Fruit fly (Drosophila melanogaster) whole organism, adult: ENCODE measurements around the gene CkIIalpha-i3.

Experiments
- CG11617 ChIP-seq: fragments of 200-800 bp; sonication (Bioruptor generic); optimal IDR thresholded peaks from 2 replicates; lab custom pipeline; 2017; ENCODE audit warnings: mild to moderate bottlenecking, missing biosample characterization, missing genetic modification reagents, missing genetic modification characterization
- CG12768 ChIP-seq: fragments of 200-800 bp; sonication (Bioruptor generic); optimal IDR thresholded peaks from 2 replicates; lab custom pipeline; 2017; ENCODE audit warnings: missing biosample characterization, missing genetic modification characterization, mild to moderate bottlenecking, moderate library complexity, missing genetic modification reagents
- CG14711 ChIP-seq: fragments of 200-800 bp; sonication (Bioruptor generic); optimal IDR thresholded peaks from 2 replicates; lab custom pipeline; 2018; ENCODE audit warnings: missing biosample characterization, mild to moderate bottlenecking, missing genetic modification characterization, moderate library complexity
- CG1620 ChIP-seq: fragments of 200-800 bp; sonication (Bioruptor generic); optimal IDR thresholded peaks from 2 replicates; lab custom pipeline; 2016; ENCODE audit warnings: missing biosample characterization, missing genetic modification characterization
- CG33017 ChIP-seq: fragments of 200-800 bp; sonication (Bioruptor generic); optimal IDR thresholded peaks from 2 replicates; lab custom pipeline; 2018; ENCODE audit warnings: missing biosample characterization, mild to moderate bottlenecking, missing genetic modification characterization, moderate library complexity
- CG5204 ChIP-seq: fragments of 200-800 bp; sonication (Bioruptor generic); optimal IDR thresholded peaks from 2 replicates; lab custom pipeline; 2016; ENCODE audit warnings: missing biosample characterization, missing genetic modification characterization
- CG7045 ChIP-seq: fragments of 200-800 bp; sonication (Bioruptor generic); optimal IDR thresholded peaks from 2 replicates; lab custom pipeline; 2017; ENCODE audit warnings: missing biosample characterization, mild to moderate bottlenecking, missing genetic modification characterization
- CG7101 ChIP-seq: fragments of 200-800 bp; sonication (Bioruptor generic); optimal IDR thresholded peaks from 2 replicates; lab custom pipeline; 2018; ENCODE audit warnings: missing biosample characterization, mild to moderate bottlenecking, missing genetic modification characterization, moderate library complexity
- Clk ChIP-seq: fragments of 200-800 bp; sonication (Bioruptor generic); optimal IDR thresholded peaks from 2 replicates; lab custom pipeline; 2017; ENCODE audit warnings: missing biosample characterization, missing genetic modification characterization
- Crg-1 ChIP-seq: fragments of 200-800 bp; sonication (Bioruptor generic); optimal IDR thresholded peaks from 2 replicates; lab custom pipeline; 2016; ENCODE audit warnings: missing biosample characterization, missing genetic modification characterization
- Hr96 ChIP-seq: fragments of 200-800 bp; sonication (Bioruptor generic); optimal IDR thresholded peaks from 2 replicates; lab custom pipeline; 2016; ENCODE audit warnings: missing biosample characterization, missing genetic modification characterization
- Mnt ChIP-seq: fragments of 200-800 bp; sonication (Bioruptor generic); optimal IDR thresholded peaks from 2 replicates; lab custom pipeline; 2016; ENCODE audit warnings: missing biosample characterization, mild to moderate bottlenecking, missing genetic modification characterization
- bab1 ChIP-seq: fragments of 200-800 bp; sonication (Bioruptor generic); optimal IDR thresholded peaks from 3 replicates; lab custom pipeline; 2019; ENCODE audit warnings: missing biosample characterization, mild to moderate bottlenecking, missing genetic modification characterization, moderate library complexity
- cic ChIP-seq: fragments of 200-800 bp; sonication (Bioruptor generic); optimal IDR thresholded peaks from 2 replicates; lab custom pipeline; 2017; ENCODE audit warnings: missing biosample characterization, mild to moderate bottlenecking, missing genetic modification characterization, moderate library complexity
- cnc ChIP-seq, 2 experiments: fragments of >200 bp; optimal IDR thresholded peaks; 2 replicates each; lab custom pipeline; 2017
- kay ChIP-seq: fragments of 200-800 bp; sonication (Bioruptor generic); peaks from one replicate; lab custom pipeline; 2016; ENCODE audit warnings: missing biosample characterization, missing genetic modification characterization, borderline replicate concordance
- ovo ChIP-seq: fragments of 200-800 bp; sonication (Bioruptor generic); optimal IDR thresholded peaks from 2 replicates; lab custom pipeline; 2016; ENCODE audit warnings: missing biosample characterization, missing genetic modification characterization
- pad ChIP-seq: fragments of 200-800 bp; sonication (Bioruptor generic); optimal IDR thresholded peaks from 3 replicates; lab custom pipeline; 2017; ENCODE audit warnings: missing biosample characterization, missing genetic modification characterization, mild to moderate bottlenecking, moderate library complexity, missing genetic modification reagents
- tj ChIP-seq: fragments of 200-800 bp; sonication (Bioruptor generic); optimal IDR thresholded peaks from 3 replicates; lab custom pipeline; 2017; ENCODE audit warnings: missing biosample characterization, mild to moderate bottlenecking, missing genetic modification characterization, moderate library complexity
- toe ChIP-seq: fragments of 200-800 bp; sonication (Bioruptor generic); optimal IDR thresholded peaks from 2 replicates; lab custom pipeline; 2016; ENCODE audit warnings: missing biosample characterization, missing genetic modification characterization

CkIIalpha-i3 gene

dm6 chr3L:741687-742086 is 31.3 kb upstream of the CkIIalpha-i3 start:
- TF ChIP-seq CG12768 (GFP tag; lab: Kevin White, UChicago) = no peak
- TF ChIP-seq CG11617 (GFP tag; lab: Kevin White, UChicago) = no peak
- no peak for TF ChIP-seq toe (GFP tag; lab: Kevin White, UChicago)
- TF ChIP-seq kay (GFP tag; lab: Kevin White, UChicago) = no peak
- TF ChIP-seq Crg-1 (GFP tag; lab: Kevin White, UChicago) = no peak
- no peak for TF ChIP-seq CG5204
- no peak for TF ChIP-seq tj
- no peak for TF ChIP-seq Clk (GFP tag; lab: Kevin White, UChicago)

dm6 chr3L:739357-740130 is 29.1 kb upstream of the CkIIalpha-i3 start:
- TF ChIP-seq Hr96 (GFP tag; lab: Kevin White, UChicago) (no peak), CG7045 (GFP tag; lab: Kevin White, UChicago) (no peak), CG14711 (peak; percentile 3)

- peak; percentile 93 for TF ChIP-seq Clk (GFP tag; lab: Kevin White, UChicago)
- TF ChIP-seq CG12768 (GFP tag; lab: Kevin White, UChicago) = peak; percentile 96
- peak; percentile 97 for TF ChIP-seq CG33017 (tag; lab: Kevin White, UChicago)
- TF ChIP-seq pad = peak; percentile 84
- peak; percentile 96 for TF ChIP-seq CG7045 (GFP tag; lab: Kevin White, UChicago)
- TF ChIP-seq ovo (GFP tag; lab: Kevin White, UChicago) = peak; percentile 90
- peak; percentile 86 for TF ChIP-seq CG1620 (GFP tag; lab: Kevin White, UChicago)
- TF ChIP-seq CG7101 (tag; lab: Kevin White, UChicago) = peak; percentile 96
- peak; percentile 61 for TF ChIP-seq Hr96 (GFP tag; lab: Kevin White, UChicago)
- peak; percentile 66 for TF ChIP-seq cic
- peak; percentile 99 for TF ChIP-seq bab1 (GFP tag; lab: Kevin White, UChicago)
- TF ChIP-seq kay (GFP tag; lab: Kevin White, UChicago) = no peak
- TF ChIP-seq CG5204 = peak; percentile 87
- no peak for TF ChIP-seq cnc (optimal IDR thresholded peaks at IDR 0.05; lab: Kevin White, UChicago)
- TF ChIP-seq tj = peak; percentile 87
- peak; percentile 86 for TF ChIP-seq Crg-1 (GFP tag; lab: Kevin White, UChicago)
- TF ChIP-seq Mnt = peak; percentile 76
- TF ChIP-seq CG11617 (GFP tag; lab: Kevin White, UChicago) = peak; percentile 96
- TF ChIP-seq toe (GFP tag; lab: Kevin White, UChicago) = peak; percentile 85
- TF ChIP-seq CG14711 = peak; percentile 94
Observed at dm6 chr3L:738523-739356, 28.3 kb upstream of the CkIIalpha-i3 start.

dm6 chr3L:737445-738116 is 27.2 kb upstream of the CkIIalpha-i3 start:
- no peak for TF ChIP-seq cnc (optimal IDR thresholded peaks at IDR 0.05; lab: Kevin White, UChicago)
- TF ChIP-seq CG33017 (tag; lab: Kevin White, UChicago) = no peak
- no peak for TF ChIP-seq CG5204
- no peak for TF ChIP-seq CG7045 (GFP tag; lab: Kevin White, UChicago)
- no peak for TF ChIP-seq CG11617 (GFP tag; lab: Kevin White, UChicago)
- no peak for TF ChIP-seq Mnt
- no peak for TF ChIP-seq pad
- no peak for TF ChIP-seq toe (GFP tag; lab: Kevin White, UChicago)
- no peak for TF ChIP-seq ovo (GFP tag; lab: Kevin White, UChicago)
- no peak for TF ChIP-seq cic

dm6 chr3L:736542-737166 is 26.2 kb upstream of the CkIIalpha-i3 start:
- TF ChIP-seq CG7101 (tag; lab: Kevin White, UChicago) (no peak), CG12768 (GFP tag; lab: Kevin White, UChicago) (no peak), cnc (optimal IDR thresholded peaks at IDR 0.05; lab: Kevin White, UChicago) (no peak), CG14711 (no peak), cic (no peak), Hr96 (GFP tag; lab: Kevin White, UChicago) (no peak), tj (no peak), Mnt (no peak), CG7045 (GFP tag; lab: Kevin White, UChicago) (no peak), bab1 (GFP tag; lab: Kevin White, UChicago) (no peak), CG5204 (no peak), CG1620 (GFP tag; lab: Kevin White, UChicago) (no peak), pad (no peak), kay (GFP tag; lab: Kevin White, UChicago) (no peak), Crg-1 (GFP tag; lab: Kevin White, UChicago) (no peak), ovo (GFP tag; lab: Kevin White, UChicago) (no peak), Clk (GFP tag; lab: Kevin White, UChicago) (no peak), CG11617 (GFP tag; lab: Kevin White, UChicago) (no peak), toe (GFP tag; lab: Kevin White, UChicago) (no peak)
